Worm (Caenorhabditis elegans) whole organism, young adult: Measurements from ENCODE around the gene ZK418.5.

Experiments
- B0261.1 ChIP-seq: sonication (generic microtip); optimal IDR thresholded peaks from 2 replicates; lab custom pipeline; 2016; ENCODE audit warnings: mild to moderate bottlenecking, missing genetic modification characterization, moderate library complexity, missing compliant biosample characterization
- C06A6.2 ChIP-seq: fragments of 200-800 bp; sonication (Bioruptor generic); conservative IDR thresholded peaks from 2 replicates; pipeline ENCODE4 v1.3.6; 2022; ENCODE audit warnings: missing genetic modification characterization, missing compliant biosample characterization
- D2030.7 ChIP-seq: fragments of 200-800 bp; sonication (Bioruptor generic); IDR thresholded peaks from 2 replicates; pipeline ENCODE4 v1.3.6; 2022; ENCODE audit warnings: missing genetic modification reagents, missing genetic modification characterization, missing compliant biosample characterization
- F22D6.2 ChIP-seq: sonication (generic microtip); optimal IDR thresholded peaks from 2 replicates; lab custom pipeline; 2016; ENCODE audit warnings: mild to moderate bottlenecking, missing genetic modification characterization, missing compliant biosample characterization
- F23B12.7 ChIP-seq: sonication (generic microtip); optimal IDR thresholded peaks from 2 replicates; lab custom pipeline; 2017; ENCODE audit warnings: missing genetic modification characterization, mild to moderate bottlenecking, missing compliant biosample characterization, antibody characterized with exemption, moderate library complexity; ENCODE audit not compliant: insufficient read depth
- F49E8.2 ChIP-seq: sonication (generic microtip); optimal IDR thresholded peaks from 3 replicates; lab custom pipeline; 2017; ENCODE audit warnings: missing genetic modification characterization, mild to moderate bottlenecking, missing compliant biosample characterization, antibody characterized with exemption, moderate library complexity; ENCODE audit not compliant: insufficient read depth
- F55B11.4 ChIP-seq: sonication (generic microtip); optimal IDR thresholded peaks from 2 replicates; lab custom pipeline; 2016; ENCODE audit warnings: missing compliant biosample characterization, missing genetic modification characterization, borderline replicate concordance; ENCODE audit not compliant: insufficient read depth
- T26A5.8 ChIP-seq: sonication (generic microtip); optimal IDR thresholded peaks from 2 replicates; lab custom pipeline; 2016; ENCODE audit warnings: missing genetic modification characterization, missing compliant biosample characterization
- Y67H2A.10 ChIP-seq: fragments of 200-800 bp; sonication (Bioruptor generic); conservative IDR thresholded peaks from 2 replicates; pipeline ENCODE4 v1.3.6; 2022; ENCODE audit warnings: missing genetic modification reagents, missing genetic modification characterization, missing compliant biosample characterization
- Y79H2A.3 ChIP-seq: fragments of 200-800 bp; sonication (Bioruptor generic); conservative IDR thresholded peaks from 2 replicates; pipeline ENCODE4 v1.3.6; 2022; ENCODE audit warnings: missing genetic modification reagents, missing genetic modification characterization, missing compliant biosample characterization
- aptf-2 ChIP-seq: fragments of 200-800 bp; sonication (Bioruptor generic); conservative IDR thresholded peaks from 2 replicates; pipeline ENCODE4 v1.3.6; 2022; ENCODE audit warnings: missing genetic modification reagents, missing genetic modification characterization, missing compliant biosample characterization
- cebp-1 ChIP-seq, 2 experiments: fragments of 200-800 bp in 1 of 2; sonication (Bioruptor generic) in 1 of 2; sonication (generic microtip) in 1 of 2; IDR thresholded peaks in 1 of 2; optimal IDR thresholded peaks in 1 of 2; 2 replicates each; pipeline versions ENCODE4 v1.3.6 to Lab custom; 2017 to 2022; ENCODE audit warnings: missing compliant biosample characterization in 2 of 2, missing genetic modification characterization in 2 of 2, mild to moderate bottlenecking in 1 of 2, missing genetic modification reagents in 1 of 2, moderate library complexity in 1 of 2
- ceh-100 ChIP-seq: fragments of 200-800 bp; sonication (Bioruptor generic); IDR thresholded peaks from 2 replicates; pipeline ENCODE4 v1.3.6; 2022; ENCODE audit warnings: missing genetic modification reagents, missing genetic modification characterization, missing compliant biosample characterization
- die-1 ChIP-seq: sonication (generic microtip); optimal IDR thresholded peaks from 2 replicates; lab custom pipeline; 2016; ENCODE audit warnings: missing genotype, mild to moderate bottlenecking, missing genetic modification characterization, missing compliant biosample characterization
- egl-18 ChIP-seq: fragments of 200-800 bp; sonication (Bioruptor generic); IDR thresholded peaks from 2 replicates; pipeline ENCODE4 v1.3.6; 2022; ENCODE audit warnings: missing genetic modification reagents, missing genetic modification characterization, missing compliant biosample characterization
- egl-44 ChIP-seq: fragments of 200-800 bp; sonication (Bioruptor generic); IDR thresholded peaks from 2 replicates; pipeline ENCODE4 v1.3.6; 2022; ENCODE audit warnings: missing genetic modification reagents, missing genetic modification characterization, missing compliant biosample characterization
- fkh-3 ChIP-seq: sonication (generic microtip); optimal IDR thresholded peaks from 2 replicates; lab custom pipeline; 2016; ENCODE audit warnings: mild to moderate bottlenecking, missing genetic modification characterization, missing compliant biosample characterization
- lag-1 ChIP-seq: fragments of 200-800 bp; sonication (Bioruptor generic); IDR thresholded peaks from 2 replicates; pipeline ENCODE4 v1.3.6; 2022; ENCODE audit warnings: missing genetic modification reagents, missing genetic modification characterization, missing compliant biosample characterization
- lir-1 ChIP-seq: fragments of 200-800 bp; sonication (Bioruptor generic); conservative IDR thresholded peaks from 2 replicates; pipeline ENCODE4 v1.3.6; 2022; ENCODE audit warnings: missing genetic modification reagents, missing genetic modification characterization, missing compliant biosample characterization
- lsy-27 ChIP-seq: sonication (generic microtip); optimal IDR thresholded peaks from 2 replicates; lab custom pipeline; 2017; ENCODE audit warnings: missing genetic modification characterization, mild to moderate bottlenecking, missing compliant biosample characterization, antibody characterized with exemption, missing genotype, borderline replicate concordance; ENCODE audit not compliant: insufficient read depth
- madf-10 ChIP-seq: sonication (generic microtip); optimal IDR thresholded peaks from 2 replicates; lab custom pipeline; 2016; ENCODE audit warnings: mild to moderate bottlenecking, missing genetic modification characterization, missing compliant biosample characterization
- madf-6 ChIP-seq: fragments of 200-800 bp; sonication (Bioruptor generic); IDR thresholded peaks from 2 replicates; pipeline ENCODE4 v1.3.6; 2022; ENCODE audit warnings: missing genetic modification reagents, missing genetic modification characterization, missing compliant biosample characterization
- mel-28 ChIP-seq: sonication (generic microtip); optimal IDR thresholded peaks from 2 replicates; lab custom pipeline; 2016; ENCODE audit warnings: borderline replicate concordance, mild to moderate bottlenecking, missing genetic modification characterization, missing compliant biosample characterization
- mxl-1 ChIP-seq: sonication (generic microtip); optimal IDR thresholded peaks from 2 replicates; lab custom pipeline; 2016; ENCODE audit warnings: missing genetic modification characterization, missing compliant biosample characterization
- nfya-1 ChIP-seq: sonication (generic microtip); optimal IDR thresholded peaks from 2 replicates; lab custom pipeline; 2017; ENCODE audit warnings: antibody characterized with exemption, missing compliant biosample characterization, missing genetic modification characterization, borderline replicate concordance; ENCODE audit not compliant: insufficient read depth
- nfya-2 ChIP-seq: fragments of 200-800 bp; sonication (Bioruptor generic); IDR thresholded peaks from 2 replicates; pipeline ENCODE4 v1.3.6; 2022; ENCODE audit warnings: missing genetic modification reagents, missing genetic modification characterization, missing compliant biosample characterization
- nhr-120 ChIP-seq: fragments of 200-800 bp; sonication (Bioruptor generic); IDR thresholded peaks from 2 replicates; pipeline ENCODE4 v1.3.6; 2022; ENCODE audit warnings: missing genetic modification characterization, missing compliant biosample characterization
- nhr-179 ChIP-seq: sonication (generic microtip); optimal IDR thresholded peaks from 2 replicates; lab custom pipeline; 2016; ENCODE audit warnings: mild to moderate bottlenecking, missing genetic modification characterization, missing compliant biosample characterization
- nhr-80 ChIP-seq: sonication (generic microtip); optimal IDR thresholded peaks from 2 replicates; lab custom pipeline; 2016; ENCODE audit warnings: missing genetic modification characterization, missing compliant biosample characterization
- nhr-90 ChIP-seq: sonication (generic microtip); optimal IDR thresholded peaks from 2 replicates; lab custom pipeline; 2016; ENCODE audit warnings: missing genotype, mild to moderate bottlenecking, missing genetic modification characterization, missing compliant biosample characterization
- pha-4 ChIP-seq: fragments of 150-350 bp; sonication (generic microtip); optimal IDR thresholded peaks from 2 replicates; lab custom pipeline; 2014; ENCODE audit warnings: missing biosample characterization, missing genetic modification reagents, missing genetic modification characterization
- rec-8 ChIP-seq, 2 experiments: sonication (generic microtip); optimal IDR thresholded peaks; 2 replicates each; lab custom pipeline; 2016; ENCODE audit warnings: mild to moderate bottlenecking in 2 of 2, missing genetic modification characterization in 2 of 2, missing genetic modification reagents in 2 of 2, missing genotype in 2 of 2, missing biosample characterization in 1 of 2, missing compliant biosample characterization in 1 of 2, moderate library complexity in 1 of 2
- repo-1 ChIP-seq: sonication (generic microtip); optimal IDR thresholded peaks from 2 replicates; lab custom pipeline; 2017; ENCODE audit warnings: mild to moderate bottlenecking, missing genetic modification characterization, missing compliant biosample characterization
- sdz-38 ChIP-seq: sonication (generic microtip); optimal IDR thresholded peaks from 2 replicates; lab custom pipeline; 2016; ENCODE audit warnings: missing genotype, missing genetic modification characterization, missing compliant biosample characterization
- sea-2 ChIP-seq: fragments of 200-800 bp; sonication (Bioruptor generic); IDR thresholded peaks from 2 replicates; pipeline ENCODE4 v1.3.6; 2022; ENCODE audit warnings: missing genetic modification characterization, missing compliant biosample characterization
- snpc-1.3 ChIP-seq: sonication (generic microtip); optimal IDR thresholded peaks from 2 replicates; lab custom pipeline; 2017; ENCODE audit warnings: missing genetic modification characterization, mild to moderate bottlenecking, missing compliant biosample characterization, antibody characterized with exemption, moderate library complexity, missing genotype, missing genetic modification reagents; ENCODE audit not compliant: insufficient read depth
- snpc-3.4 ChIP-seq: sonication (generic microtip); optimal IDR thresholded peaks from 2 replicates; lab custom pipeline; 2017; ENCODE audit warnings: missing genetic modification characterization, mild to moderate bottlenecking, missing compliant biosample characterization, antibody characterized with exemption, moderate library complexity, missing genotype, missing genetic modification reagents
- snpc-4 ChIP-seq, 5 experiments: fragments of 150-350 bp in 1 of 5; sonication (generic microtip) in 4 of 5; optimal IDR thresholded peaks; 2 replicates each; lab custom pipeline; 2014 to 2018; ENCODE audit warnings: missing genetic modification characterization in 5 of 5, missing biosample characterization in 3 of 5, antibody characterized with exemption in 2 of 5, mild to moderate bottlenecking in 2 of 5, missing compliant biosample characterization in 2 of 5, missing genotype in 2 of 5, moderate library complexity in 2 of 5, missing genetic modification reagents in 1 of 5
- somi-1 ChIP-seq: fragments of 200-800 bp; sonication (Bioruptor generic); optimal IDR thresholded peaks from 2 replicates; lab custom pipeline; 2018; ENCODE audit warnings: mild to moderate bottlenecking, missing genetic modification characterization, missing compliant biosample characterization
- unc-130 ChIP-seq: sonication (generic microtip); optimal IDR thresholded peaks from 2 replicates; lab custom pipeline; 2016; ENCODE audit warnings: missing genetic modification reagents, missing genetic modification characterization, missing compliant biosample characterization
- xnd-1 ChIP-seq: sonication (generic microtip); optimal IDR thresholded peaks from 2 replicates; lab custom pipeline; 2016; ENCODE audit warnings: missing genotype, missing genetic modification reagents, missing genetic modification characterization, missing compliant biosample characterization
- ztf-22 ChIP-seq: fragments of 200-800 bp; sonication (Bioruptor generic); optimal IDR thresholded peaks from 2 replicates; lab custom pipeline; 2018; ENCODE audit warnings: mild to moderate bottlenecking, missing genetic modification characterization, moderate library complexity, missing compliant biosample characterization
- ztf-28 ChIP-seq: fragments of 200-800 bp; sonication (Bioruptor generic); IDR thresholded peaks from 2 replicates; pipeline ENCODE4 v1.3.6; 2022; ENCODE audit warnings: missing genetic modification reagents, missing genetic modification characterization, missing compliant biosample characterization
- ztf-3 ChIP-seq: fragments of 200-800 bp; sonication (Bioruptor generic); optimal IDR thresholded peaks from 2 replicates; lab custom pipeline; 2018; ENCODE audit warnings: mild to moderate bottlenecking, missing genetic modification characterization, missing compliant biosample characterization
- ztf-6 ChIP-seq: fragments of 200-800 bp; sonication (Bioruptor generic); IDR thresholded peaks from 2 replicates; pipeline ENCODE4 v1.3.6; 2022; ENCODE audit warnings: missing genetic modification reagents, missing genetic modification characterization, missing compliant biosample characterization

Gene ZK418.5

DNA sequence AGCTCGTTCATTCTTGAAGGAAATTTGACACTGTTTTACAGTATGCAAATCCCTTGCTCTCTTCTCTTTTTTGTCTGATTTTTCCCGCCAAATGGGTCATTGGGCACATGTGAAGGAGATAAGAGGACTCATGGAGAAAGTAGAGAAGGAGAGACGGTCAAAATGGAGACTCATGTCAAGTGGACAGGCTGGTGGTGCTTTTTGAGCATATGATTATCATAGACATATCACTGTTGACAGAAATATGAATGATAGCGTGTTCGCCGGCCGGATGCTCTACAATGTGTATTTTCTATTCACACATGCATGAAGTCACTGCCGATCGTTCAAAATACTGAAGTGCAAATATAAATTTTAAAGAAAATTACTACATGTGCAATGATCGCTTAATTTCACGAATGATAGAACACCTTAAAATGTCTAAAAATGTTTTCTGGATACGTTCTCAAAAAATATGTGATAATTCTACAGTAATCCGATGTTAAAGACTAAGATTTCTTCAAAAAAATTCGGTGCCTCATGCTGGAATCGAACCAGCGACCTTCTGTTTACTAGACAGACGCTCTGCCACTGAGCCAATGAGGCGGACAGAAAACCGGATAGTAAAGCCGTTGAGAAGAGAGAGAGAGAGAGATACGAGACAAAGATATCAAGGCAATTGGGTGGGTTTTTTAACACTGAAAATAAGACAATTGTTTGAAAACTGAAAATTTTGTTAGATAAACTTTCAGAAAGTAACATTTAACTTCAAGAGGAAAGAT lies 43.4 kb downstream of the ZK418.5 start (continued):
- TF ChIP-seq ztf-28 (no peak), F22D6.2 (tag; lab: Kevin White, UChicago) (no peak), somi-1 (GFP tag; lab: Kevin White, UChicago) (no peak), snpc-1.3 (peak; percentile 14), mel-28 (no peak), snpc-3.4 (tag; lab: Kevin White, UChicago) (peak; percentile 89), lsy-27 (no peak), egl-44 (no peak), nhr-179 (tag; lab: Kevin White, UChicago) (no peak), sdz-38 (tag; lab: Kevin White, UChicago) (no peak), ceh-100 (GFP tag; lab: Robert Waterston, UW) (no peak), die-1 (tag; lab: Kevin White, UChicago) (peak; percentile 27), sea-2 (GFP tag; lab: Robert Waterston, UW) (no peak), unc-130 (GFP tag; lab: Kevin White, UChicago) (no peak), ztf-22 (GFP tag; lab: Kevin White, UChicago) (no peak), nhr-80 (tag; lab: Kevin White, UChicago) (peak; percentile 81), ztf-6 (GFP tag; lab: Robert Waterston, UW) (no peak), mxl-1 (tag; lab: Kevin White, UChicago) (no peak), nhr-90 (peak; percentile 45), ztf-3 (GFP tag; lab: Kevin White, UChicago) (no peak), lir-1 (no peak), lag-1 (GFP tag; lab: Robert Waterston, UW) (no peak), cebp-1 (GFP tag; IDR thresholded peaks at IDR 0.05; lab: Robert Waterston, UW) (no peak), cebp-1 (tag; optimal IDR thresholded peaks at IDR 0.05; lab: Kevin White, UChicago) (peak; percentile 12), madf-10 (no peak), fkh-3 (tag; lab: Kevin White, UChicago) (peak; percentile 11), C06A6.2 (GFP tag; lab: Robert Waterston, UW) (no peak), repo-1 (tag; lab: Kevin White, UChicago) (no peak), aptf-2 (GFP tag; lab: Robert Waterston, UW) (no peak), Y79H2A.3 (GFP tag; lab: Robert Waterston, UW) (no peak), nfya-1 (no peak), T26A5.8 (tag; lab: Kevin White, UChicago) (no peak), nfya-2 (GFP tag; lab: Robert Waterston, UW) (no peak), B0261.1 (tag; lab: Kevin White, UChicago) (peak; percentile 83), F23B12.7 (peak; percentile 19), F49E8.2 (tag; lab: Kevin White, UChicago) (peak; percentile 36), pha-4 (tag; lab: Kevin White, UChicago) (no peak), xnd-1 (tag; lab: Kevin White, UChicago) (no peak), Y67H2A.10 (GFP tag; lab: Robert Waterston, UW) (no peak), egl-18 (no peak), madf-6 (GFP tag; lab: Robert Waterston, UW) (0 out of 2 replicates have a peak, but pooled peaks have one; percentile 19), rec-8 (tag; optimal IDR thresholded peaks at IDR 0.05; lab: Kevin White, UChicago) (peak; percentile 8 to 19), nhr-120 (no peak), D2030.7 (GFP tag; lab: Robert Waterston, UW) (no peak), F55B11.4 (tag; lab: Kevin White, UChicago) (no peak), snpc-4 (GFP tag; optimal IDR thresholded peaks at IDR 0.05; lab: Kevin White, UChicago) (peak; percentile 84), snpc-4 (tag; optimal IDR thresholded peaks at IDR 0.05; lab: Kevin White, UChicago) (peak; percentile 91 to 94 (median 92))
